Worm (Caenorhabditis elegans) whole organism, L4 larva: ENCODE measurements around the gene hira-1.

Experiments
- F37D6.2 ChIP-seq: sonication (generic microtip); optimal IDR thresholded peaks from 2 replicates; lab custom pipeline; 2016; ENCODE audit warnings: mild to moderate bottlenecking, missing genetic modification characterization, missing compliant biosample characterization
- F44E2.7 ChIP-seq: fragments of 200-800 bp; sonication (Bioruptor generic); IDR thresholded peaks from 2 replicates; pipeline ENCODE4 v2.1.2; 2022; ENCODE audit warnings: missing genetic modification characterization, missing compliant biosample characterization
- R02D3.7 ChIP-seq: fragments of 150-350 bp; sonication (generic microtip); optimal IDR thresholded peaks from 3 replicates; lab custom pipeline; 2014; ENCODE audit warnings: missing biosample characterization, missing genetic modification characterization
- T20F7.1 ChIP-seq: fragments of 200-800 bp; sonication (Bioruptor generic); optimal IDR thresholded peaks from 2 replicates; lab custom pipeline; 2018; ENCODE audit warnings: mild to moderate bottlenecking, missing genetic modification characterization, missing compliant biosample characterization
- Y105C5A.15 ChIP-seq: fragments of 200-800 bp; sonication (Bioruptor generic); IDR thresholded peaks from 2 replicates; pipeline ENCODE4 v1.3.6; 2022; ENCODE audit warnings: missing genetic modification characterization, missing compliant biosample characterization
- Y48G9A.11 ChIP-seq: fragments of 200-800 bp; sonication (Bioruptor generic); IDR thresholded peaks from 2 replicates; pipeline ENCODE4 v1.3.6; 2022; ENCODE audit warnings: missing genetic modification reagents, missing genetic modification characterization, missing compliant biosample characterization
- Y5F2A.4 ChIP-seq: fragments of 200-800 bp; sonication (Bioruptor generic); optimal IDR thresholded peaks from 2 replicates; lab custom pipeline; 2018; ENCODE audit warnings: mild to moderate bottlenecking, missing genetic modification characterization, missing compliant biosample characterization
- Y75B8A.6 ChIP-seq: fragments of 200-800 bp; sonication (Bioruptor generic); IDR thresholded peaks from 2 replicates; pipeline ENCODE4 v1.3.6; 2022; ENCODE audit warnings: missing genetic modification reagents, missing genetic modification characterization, missing compliant biosample characterization
- ama-1 ChIP-seq: fragments of 150-350 bp; optimal IDR thresholded peaks from 2 replicates; lab custom pipeline; 2014; ENCODE audit warnings: inconsistent platforms, mixed read lengths
- ceh-44 ChIP-seq: fragments of 200-800 bp; sonication (Bioruptor generic); IDR thresholded peaks from 2 replicates; pipeline ENCODE4 v1.3.6; 2022; ENCODE audit warnings: missing genetic modification reagents, missing genetic modification characterization, missing compliant biosample characterization
- ceh-62 ChIP-seq: sonication (generic microtip); optimal IDR thresholded peaks from 2 replicates; lab custom pipeline; 2017; ENCODE audit warnings: missing biosample characterization, missing genetic modification characterization
- ceh-82 ChIP-seq: sonication (generic microtip); optimal IDR thresholded peaks from 2 replicates; lab custom pipeline; 2017; ENCODE audit warnings: missing biosample characterization, missing genetic modification characterization
- ces-1 ChIP-seq: fragments of 150-350 bp; sonication (generic microtip); optimal IDR thresholded peaks from 4 replicates; lab custom pipeline; 2014; ENCODE audit warnings: missing biosample characterization, missing genetic modification reagents, missing genetic modification characterization
- cey-2 ChIP-seq: sonication (generic microtip); optimal IDR thresholded peaks from 3 replicates; lab custom pipeline; 2017; ENCODE audit warnings: missing genetic modification characterization, mild to moderate bottlenecking, missing compliant biosample characterization, antibody characterized with exemption, borderline replicate concordance; ENCODE audit not compliant: insufficient read depth
- daf-16 ChIP-seq, 3 experiments: sonication (generic microtip); optimal IDR thresholded peaks; 2 replicates each; lab custom pipeline; 2016 to 2017; ENCODE audit warnings: missing genetic modification characterization in 3 of 3, missing genetic modification reagents in 3 of 3, mild to moderate bottlenecking in 2 of 3, missing compliant biosample characterization in 2 of 3, missing biosample characterization in 1 of 3, moderate library complexity in 1 of 3
- dmd-6 ChIP-seq: fragments of 200-800 bp; sonication (Bioruptor generic); IDR thresholded peaks from 2 replicates; pipeline ENCODE4 v1.3.6; 2022; ENCODE audit warnings: missing genetic modification reagents, missing genetic modification characterization, missing compliant biosample characterization
- dve-1 ChIP-seq: sonication (generic microtip); optimal IDR thresholded peaks from 2 replicates; lab custom pipeline; 2017; ENCODE audit warnings: antibody characterized with exemption, mild to moderate bottlenecking, missing genetic modification characterization, missing compliant biosample characterization; ENCODE audit not compliant: insufficient read depth
- fkh-10 ChIP-seq: fragments of 150-350 bp; optimal IDR thresholded peaks from 2 replicates; lab custom pipeline; 2014; ENCODE audit warnings: missing biosample characterization, missing genetic modification reagents, missing genetic modification characterization
- fos-1 ChIP-seq: fragments of 150-350 bp; optimal IDR thresholded peaks from 2 replicates; lab custom pipeline; 2014; ENCODE audit warnings: missing biosample characterization, missing genetic modification characterization
- gei-8 ChIP-seq: fragments of 200-800 bp; sonication (Bioruptor generic); optimal IDR thresholded peaks from 2 replicates; lab custom pipeline; 2018; ENCODE audit warnings: mild to moderate bottlenecking, missing genetic modification characterization, missing compliant biosample characterization
- hif-1 ChIP-seq, 2 experiments: sonication (generic microtip); optimal IDR thresholded peaks; 2 replicates each; lab custom pipeline; 2016 to 2017; ENCODE audit warnings: missing compliant biosample characterization in 2 of 2, missing genetic modification characterization in 2 of 2, missing genetic modification reagents in 2 of 2, missing genotype in 2 of 2, mild to moderate bottlenecking in 1 of 2
- hlh-30 ChIP-seq: sonication (generic microtip); optimal IDR thresholded peaks from 2 replicates; lab custom pipeline; 2017; ENCODE audit warnings: antibody characterized with exemption, mild to moderate bottlenecking, missing genetic modification characterization, missing compliant biosample characterization; ENCODE audit not compliant: insufficient read depth
- lim-7 ChIP-seq: fragments of 200-800 bp; sonication (Bioruptor generic); IDR thresholded peaks from 2 replicates; pipeline ENCODE4 v1.3.6; 2022; ENCODE audit warnings: missing genetic modification characterization, missing compliant biosample characterization
- lin-1 ChIP-seq: fragments of 200-800 bp; sonication (Bioruptor generic); IDR thresholded peaks from 2 replicates; pipeline ENCODE4 v1.3.6; 2022; ENCODE audit warnings: missing genetic modification reagents, missing genetic modification characterization, missing compliant biosample characterization
- lin-13 ChIP-seq: fragments of 150-350 bp; optimal IDR thresholded peaks from 2 replicates; lab custom pipeline; 2014; ENCODE audit warnings: missing biosample characterization, missing genetic modification reagents, missing genetic modification characterization
- lin-39 ChIP-seq: fragments of 150-350 bp; optimal IDR thresholded peaks from 2 replicates; lab custom pipeline; 2014; ENCODE audit warnings: missing biosample characterization, missing genetic modification reagents, missing genetic modification characterization
- lir-3 ChIP-seq: sonication (generic microtip); optimal IDR thresholded peaks from 2 replicates; lab custom pipeline; 2016; ENCODE audit warnings: mild to moderate bottlenecking, missing genetic modification characterization, missing compliant biosample characterization
- lsy-2 ChIP-seq, 2 experiments: fragments of 150-350 bp in 1 of 2; sonication (generic microtip) in 1 of 2; optimal IDR thresholded peaks; 2 replicates each; lab custom pipeline; 2014 to 2017; ENCODE audit warnings: missing biosample characterization in 2 of 2, missing genetic modification characterization in 2 of 2
- madf-9 ChIP-seq: fragments of 200-800 bp; sonication (Bioruptor generic); conservative IDR thresholded peaks from 2 replicates; pipeline ENCODE4 v1.3.6; 2022; ENCODE audit warnings: missing genetic modification reagents, missing genetic modification characterization, missing compliant biosample characterization
- mep-1 ChIP-seq: fragments of 150-350 bp; sonication (generic microtip); optimal IDR thresholded peaks from 3 replicates; lab custom pipeline; 2014; ENCODE audit warnings: missing biosample characterization, missing genetic modification characterization
- mxl-3 ChIP-seq: fragments of 200-800 bp; sonication (Bioruptor generic); optimal IDR thresholded peaks from 2 replicates; lab custom pipeline; 2018; ENCODE audit warnings: mild to moderate bottlenecking, missing genetic modification characterization, missing compliant biosample characterization
- nhr-11 ChIP-seq: fragments of 150-350 bp; optimal IDR thresholded peaks from 2 replicates; lab custom pipeline; 2014; ENCODE audit warnings: missing biosample characterization, missing genetic modification characterization
- nhr-111 ChIP-seq: fragments of 200-800 bp; sonication (Bioruptor generic); optimal IDR thresholded peaks from 2 replicates; lab custom pipeline; 2018; ENCODE audit warnings: mild to moderate bottlenecking, missing genetic modification characterization, missing compliant biosample characterization
- nhr-41 ChIP-seq: fragments of 200-800 bp; sonication (Bioruptor generic); IDR thresholded peaks from 2 replicates; pipeline ENCODE4 v1.3.6; 2022; ENCODE audit warnings: missing genetic modification reagents, missing genetic modification characterization, missing compliant biosample characterization
- nhr-42 ChIP-seq: fragments of 200-800 bp; sonication (Bioruptor generic); IDR thresholded peaks from 2 replicates; pipeline ENCODE4 v1.3.6; 2022; ENCODE audit warnings: missing genetic modification characterization, missing compliant biosample characterization
- nhr-76 ChIP-seq: fragments of 150-350 bp; optimal IDR thresholded peaks from 2 replicates; lab custom pipeline; 2014; ENCODE audit warnings: missing biosample characterization, missing genetic modification characterization
- pha-4 ChIP-seq, 2 experiments: fragments of 150-350 bp in 1 of 2; fragments of 200-800 bp in 1 of 2; sonication (Bioruptor generic) in 1 of 2; IDR thresholded peaks in 1 of 2; optimal IDR thresholded peaks in 1 of 2; 2 replicates each; pipeline versions ENCODE4 v1.3.6 to Lab custom; 2014 to 2022; ENCODE audit warnings: missing genetic modification characterization in 2 of 2, missing genetic modification reagents in 2 of 2, missing biosample characterization in 1 of 2, missing compliant biosample characterization in 1 of 2
- saeg-2 ChIP-seq: fragments of 200-800 bp; sonication (Bioruptor generic); IDR thresholded peaks from 2 replicates; pipeline ENCODE4 v1.3.6; 2022; ENCODE audit warnings: missing genetic modification reagents, missing genetic modification characterization, missing compliant biosample characterization
- sdz-12 ChIP-seq: fragments of 200-800 bp; sonication (Bioruptor generic); optimal IDR thresholded peaks from 2 replicates; lab custom pipeline; 2018; ENCODE audit warnings: mild to moderate bottlenecking, missing genetic modification characterization, missing compliant biosample characterization
- set-16 ChIP-seq: fragments of 200-800 bp; sonication (Bioruptor generic); IDR thresholded peaks from 2 replicates; pipeline ENCODE4 v1.3.6; 2022; ENCODE audit warnings: missing genetic modification reagents, missing genetic modification characterization, missing compliant biosample characterization
- skn-1 ChIP-seq: fragments of 150-350 bp; optimal IDR thresholded peaks from 2 replicates; lab custom pipeline; 2014; ENCODE audit warnings: missing biosample characterization, missing genetic modification characterization
- snpc-1.2 ChIP-seq: fragments of 200-800 bp; sonication (Bioruptor generic); IDR thresholded peaks from 2 replicates; pipeline ENCODE4 v1.3.6; 2022; ENCODE audit warnings: missing genetic modification reagents, missing genetic modification characterization, missing compliant biosample characterization
- spr-3 ChIP-seq: fragments of 200-800 bp; sonication (Bioruptor generic); optimal IDR thresholded peaks from 2 replicates; lab custom pipeline; 2018; ENCODE audit warnings: mild to moderate bottlenecking, missing genetic modification characterization, missing compliant biosample characterization
- zip-11 ChIP-seq: fragments of 200-800 bp; sonication (Bioruptor generic); IDR thresholded peaks from 2 replicates; pipeline ENCODE4 v1.3.6; 2022; ENCODE audit warnings: missing genetic modification characterization, missing compliant biosample characterization
- zip-2 ChIP-seq: fragments of 150-350 bp; optimal IDR thresholded peaks from 2 replicates; lab custom pipeline; 2014; ENCODE audit warnings: missing biosample characterization, missing genetic modification characterization
- ztf-7 ChIP-seq: fragments of 150-350 bp; optimal IDR thresholded peaks from 2 replicates; lab custom pipeline; 2014; ENCODE audit warnings: missing biosample characterization, missing genetic modification characterization

The hira-1 gene

ce11 chrIII:5200349-5200748, 9.4 kb downstream of the hira-1 start (continued):
- TF ChIP-seq lin-13 (GFP tag; lab: Kevin White, UChicago) (no peak), ama-1 (lab: Kevin White, UChicago) (no peak), snpc-1.2 (GFP tag; lab: Robert Waterston, UW) (no peak), gei-8 (GFP tag; lab: Kevin White, UChicago) (no peak), dve-1 (peak; percentile 60), lim-7 (GFP tag; lab: Robert Waterston, UW) (0 out of 2 replicates have a peak, but pooled peaks have one; percentile 34), fkh-10 (no peak), sdz-12 (GFP tag; lab: Kevin White, UChicago) (no peak), lir-3 (tag; lab: Kevin White, UChicago) (no peak), mep-1 (tag; lab: Kevin White, UChicago) (peak; percentile 8), nhr-111 (GFP tag; lab: Kevin White, UChicago) (no peak), ztf-7 (tag; lab: Kevin White, UChicago) (peak; percentile 4), cey-2 (tag; lab: Kevin White, UChicago) (no peak), ces-1 (no peak)
- TF ChIP-seq, all 104 proteins: peak for 13

- no peak for TF ChIP-seq nhr-76 (tag; lab: Kevin White, UChicago)
- TF ChIP-seq nhr-41 (GFP tag; lab: Robert Waterston, UW): peak; percentile 57; the same call in 1 of the 2 replicates
- TF ChIP-seq snpc-1.2 (GFP tag; lab: Robert Waterston, UW): no peak
- peak; percentile 97 for TF ChIP-seq dve-1
- no peak for TF ChIP-seq zip-2 (tag; lab: Kevin White, UChicago)
- TF ChIP-seq skn-1: no peak
- TF ChIP-seq Y105C5A.15 (GFP tag; lab: Robert Waterston, UW): no peak
- TF ChIP-seq nhr-42 (GFP tag; lab: Robert Waterston, UW): no peak
- no peak for TF ChIP-seq madf-9 (GFP tag; lab: Robert Waterston, UW)
- TF ChIP-seq dmd-6 (GFP tag; lab: Robert Waterston, UW): peak; percentile 93
- TF ChIP-seq T20F7.1 (GFP tag; lab: Kevin White, UChicago): peak; percentile 58
- TF ChIP-seq Y75B8A.6 (GFP tag; lab: Robert Waterston, UW): no peak
- peak; percentile 12 for TF ChIP-seq cey-2 (tag; lab: Kevin White, UChicago)
- peak in 1 of 2 experiments; percentile 26 for TF ChIP-seq daf-16 (GFP tag; optimal IDR thresholded peaks at IDR 0.05; lab: Kevin White, UChicago)
- TF ChIP-seq daf-16 (tag; optimal IDR thresholded peaks at IDR 0.05; lab: Kevin White, UChicago): peak; percentile 94
- TF ChIP-seq spr-3: no peak
- TF ChIP-seq nhr-111 (GFP tag; lab: Kevin White, UChicago): no peak
- TF ChIP-seq Y5F2A.4 (GFP tag; lab: Kevin White, UChicago): no peak
- no peak for TF ChIP-seq F37D6.2 (tag; lab: Kevin White, UChicago)
- TF ChIP-seq F44E2.7 (GFP tag; lab: Robert Waterston, UW): no peak
- TF ChIP-seq fos-1: no peak
- TF ChIP-seq zip-11 (GFP tag; lab: Robert Waterston, UW): no peak
- TF ChIP-seq set-16: no peak
- no peak; the same call in 1 of the 2 replicates for TF ChIP-seq pha-4 (GFP tag; IDR thresholded peaks at IDR 0.05; lab: Robert Waterston, UW)
- no peak for TF ChIP-seq pha-4 (tag; optimal IDR thresholded peaks at IDR 0.05; lab: Kevin White, UChicago)
- TF ChIP-seq ceh-62 (tag; lab: Kevin White, UChicago): no peak
- TF ChIP-seq lin-1 (GFP tag; lab: Robert Waterston, UW): peak; percentile 59
- peak; percentile 62 for TF ChIP-seq hlh-30
- TF ChIP-seq ama-1 (lab: Kevin White, UChicago): no peak
- no peak for TF ChIP-seq ceh-82
- no peak for TF ChIP-seq mxl-3 (GFP tag; lab: Kevin White, UChicago)
- TF ChIP-seq nhr-11 (tag; lab: Kevin White, UChicago): no peak
- TF ChIP-seq mep-1 (tag; lab: Kevin White, UChicago): peak; percentile 73
- TF ChIP-seq hif-1 (tag; optimal IDR thresholded peaks at IDR 0.05; lab: Kevin White, UChicago): peak in 1 of 2 experiments; percentile 47
- TF ChIP-seq R02D3.7 (tag; lab: Kevin White, UChicago): no peak
- TF ChIP-seq lsy-2 (tag; optimal IDR thresholded peaks at IDR 0.05; lab: Kevin White, UChicago): peak in 1 of 2 experiments; percentile 58
- TF ChIP-seq saeg-2 (GFP tag; lab: Robert Waterston, UW): no peak
- no peak for TF ChIP-seq Y48G9A.11 (GFP tag; lab: Robert Waterston, UW)
- no peak for TF ChIP-seq ceh-44 (GFP tag; lab: Robert Waterston, UW)
- TF ChIP-seq lin-13 (GFP tag; lab: Kevin White, UChicago): no peak
- TF ChIP-seq lin-39 (tag; lab: Kevin White, UChicago): no peak
These were observed 10.3 kb downstream of the hira-1 start for ce11 chrIII:5201267-5201666.
